Worm (Caenorhabditis elegans) whole organism, L1 larva: Measurements from ENCODE around the gene myo-5.

Experiments
- C16A3.4 ChIP-seq: fragments of 150-350 bp; optimal IDR thresholded peaks from 2 replicates; lab custom pipeline; 2014; ENCODE audit warnings: missing biosample characterization, missing genetic modification characterization
- ceh-82 ChIP-seq, 3 experiments: fragments of 150-350 bp in 1 of 3; sonication (generic microtip) in 2 of 3; optimal IDR thresholded peaks; 2 replicates each; lab custom pipeline; 2014 to 2017; ENCODE audit warnings: missing biosample characterization in 3 of 3, missing genetic modification characterization in 3 of 3
- lin-13 ChIP-seq: fragments of 150-350 bp; optimal IDR thresholded peaks from 2 replicates; lab custom pipeline; 2014; ENCODE audit warnings: missing biosample characterization, missing genetic modification reagents, missing genetic modification characterization
- lin-35 ChIP-seq, 2 experiments: fragments of 150-350 bp; optimal IDR thresholded peaks; 2 replicates each; lab custom pipeline; 2014; ENCODE audit warnings: missing biosample characterization in 2 of 2, missing genetic modification characterization in 2 of 2, missing genetic modification reagents in 2 of 2
- mdl-1 ChIP-seq, 2 experiments: fragments of 150-350 bp; optimal IDR thresholded peaks; 2 replicates each; lab custom pipeline; 2014 to 2017; ENCODE audit warnings: missing biosample characterization in 2 of 2, missing genetic modification characterization in 2 of 2, inconsistent platforms in 1 of 2
- nhr-11 ChIP-seq: fragments of 150-350 bp; optimal IDR thresholded peaks from 2 replicates; lab custom pipeline; 2014; ENCODE audit warnings: missing biosample characterization, missing genetic modification characterization
- nhr-77 ChIP-seq: fragments of 150-350 bp; optimal IDR thresholded peaks from 2 replicates; lab custom pipeline; 2014; ENCODE audit warnings: missing biosample characterization, missing genetic modification characterization
- snpc-4 ChIP-seq: fragments of 150-350 bp; optimal IDR thresholded peaks from 2 replicates; lab custom pipeline; 2014; ENCODE audit warnings: missing biosample characterization, missing genetic modification characterization
- snu-23 ChIP-seq: sonication (generic microtip); optimal IDR thresholded peaks from 2 replicates; lab custom pipeline; 2016; ENCODE audit warnings: missing genetic modification characterization, missing compliant biosample characterization
- unc-62 ChIP-seq: fragments of 150-350 bp; optimal IDR thresholded peaks from 2 replicates; lab custom pipeline; 2014; ENCODE audit warnings: missing biosample characterization, missing genetic modification reagents, missing genetic modification characterization
- unc-86 ChIP-seq: sonication (generic microtip); optimal IDR thresholded peaks from 2 replicates; lab custom pipeline; 2016; ENCODE audit warnings: missing genetic modification characterization, missing compliant biosample characterization
- zag-1 ChIP-seq: fragments of 150-350 bp; optimal IDR thresholded peaks from 2 replicates; lab custom pipeline; 2014; ENCODE audit warnings: missing biosample characterization, missing genetic modification characterization

- no peak for TF ChIP-seq snpc-4 (tag; lab: Kevin White, UChicago)
- TF ChIP-seq lin-13 = no peak
- TF ChIP-seq snu-23 (GFP tag; lab: Kevin White, UChicago) = no peak
- no peak for TF ChIP-seq unc-62 (GFP tag; lab: Kevin White, UChicago)
- TF ChIP-seq nhr-11 (tag; lab: Kevin White, UChicago) = no peak
- no peak for TF ChIP-seq nhr-77 (tag; lab: Kevin White, UChicago)
- no peak for TF ChIP-seq lin-35 (GFP tag; optimal IDR thresholded peaks at IDR 0.05; lab: Kevin White, UChicago)
- TF ChIP-seq ceh-82 (tag; optimal IDR thresholded peaks at IDR 0.05; lab: Kevin White, UChicago) = no peak
- TF ChIP-seq mdl-1 (tag; optimal IDR thresholded peaks at IDR 0.05; lab: Kevin White, UChicago) = no peak
- no peak for TF ChIP-seq unc-86
- TF ChIP-seq zag-1 (tag; lab: Kevin White, UChicago) = no peak
- no peak for TF ChIP-seq C16A3.4 (tag; lab: Kevin White, UChicago)
Measured at ce11 chrV:8072047-8072446, 36.7 kb upstream of the myo-5 start, which contains the start of gene str-144.
